Fruit fly (Drosophila melanogaster): ENCODE measurements around the gene unc-13-4A.

Gene unc-13-4A

DNA sequence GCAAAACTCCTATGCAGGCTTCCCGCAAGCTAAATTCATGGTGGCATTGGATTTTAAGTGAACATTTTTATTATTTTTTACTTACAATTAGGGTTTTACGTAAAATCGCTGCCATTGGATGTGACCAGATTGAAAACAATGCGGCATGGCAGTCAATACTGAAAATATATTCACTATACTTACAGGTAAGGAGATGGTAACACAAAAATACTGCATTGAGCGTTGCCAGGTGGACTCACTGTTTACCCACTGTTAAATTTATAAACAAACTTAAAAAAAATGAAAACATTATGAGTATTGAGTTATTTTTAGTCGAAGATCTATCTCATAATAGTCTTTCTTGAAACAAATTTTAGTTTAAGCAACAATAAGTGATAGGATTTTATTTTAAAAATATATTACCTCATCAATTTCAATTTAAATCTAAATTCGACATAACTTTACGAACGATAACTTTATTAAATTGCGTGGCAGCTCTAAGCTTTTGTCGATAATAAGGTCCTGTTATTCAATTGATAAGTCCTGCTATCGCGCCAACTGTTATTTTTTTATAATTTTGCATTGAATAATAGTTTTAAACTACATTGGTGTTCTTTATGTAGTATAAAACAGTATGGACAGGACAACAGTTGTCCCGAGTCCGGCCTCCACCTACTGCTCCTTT, 68.8 kb downstream of the unc-13-4A start, which contains the start of the genes mRpL50 and mei-P22 (continued):
- TF ChIP-seq CG1792 (GFP tag; optimal IDR thresholded peaks at IDR 0.05) (no peak), CG32532 (GFP tag; IDR thresholded peaks at IDR 0.05) (no peak), Bgb (GFP tag; IDR thresholded peaks at IDR 0.05; ENCODE audit: partially characterized antibody) (no peak; the same call in 1 of the 2 replicates), org-1 (GFP tag; optimal IDR thresholded peaks at IDR 0.05) (no peak), CG9609 (GFP tag; optimal IDR thresholded peaks at IDR 0.05) (peak; percentile 5), sim (GFP tag; IDR thresholded peaks at IDR 0.05) (no peak), scrt (GFP tag; optimal IDR thresholded peaks at IDR 0.05) (no peak), corto (GFP tag; optimal IDR thresholded peaks at IDR 0.05) (no peak), PHDP (tag; optimal IDR thresholded peaks at IDR 0.05) (peak; percentile 13), CG1603 (tag; optimal IDR thresholded peaks at IDR 0.05) (peak; percentile 64), HHEX (GFP tag; optimal IDR thresholded peaks at IDR 0.05) (no peak), CG10462 (GFP tag; optimal IDR thresholded peaks at IDR 0.05) (no peak), mirr (GFP tag; optimal IDR thresholded peaks at IDR 0.05) (no peak), ttk (GFP tag; IDR thresholded peaks at IDR 0.05) (no peak), Side (GFP tag; optimal IDR thresholded peaks at IDR 0.05) (no peak), Lhr (GFP tag; optimal IDR thresholded peaks at IDR 0.05) (peak; percentile 54), ro (GFP tag; IDR thresholded peaks at IDR 0.05) (no peak), Med (GFP tag) (peak; percentile 85), CG1602 (GFP tag; optimal IDR thresholded peaks at IDR 0.05) (peak; percentile 5), trh (GFP tag; optimal IDR thresholded peaks at IDR 0.05) (no peak), CoRest (tag; optimal IDR thresholded peaks at IDR 0.05) (peak; percentile 20), sqz (GFP tag; optimal IDR thresholded peaks at IDR 0.05) (no peak), lab (GFP tag; optimal IDR thresholded peaks at IDR 0.05) (no peak), CG9437 (GFP tag; optimal IDR thresholded peaks at IDR 0.05) (peak; percentile 77), row (GFP tag; IDR thresholded peaks at IDR 0.05) (peak; percentile 68), CG4328 (GFP tag; optimal IDR thresholded peaks at IDR 0.05) (no peak), CG15269 (tag; optimal IDR thresholded peaks at IDR 0.05) (no peak), Nf-YC (tag; optimal IDR thresholded peaks at IDR 0.05) (peak; percentile 36), CG17359 (tag; optimal IDR thresholded peaks at IDR 0.05) (no peak), Adf1 (GFP tag; IDR thresholded peaks at IDR 0.05) (no peak), Jarid2 (GFP tag; optimal IDR thresholded peaks at IDR 0.05) (no peak), gem (tag; optimal IDR thresholded peaks at IDR 0.05) (peak; percentile 61), CG11093 (GFP tag; IDR thresholded peaks at IDR 0.05) (no peak), pzg (GFP tag; optimal IDR thresholded peaks at IDR 0.05) (peak; percentile 87), aop (GFP tag; IDR thresholded peaks at IDR 0.05) (no peak), CG12744 (GFP tag; optimal IDR thresholded peaks at IDR 0.05) (no peak), ind (GFP tag; optimal IDR thresholded peaks at IDR 0.05) (no peak), sd (tag; optimal IDR thresholded peaks at IDR 0.05) (no peak), prd (optimal IDR thresholded peaks at IDR 0.05) (no peak), prd (GFP tag; IDR thresholded peaks at IDR 0.05) (no peak), stwl (tag; optimal IDR thresholded peaks at IDR 0.05) (peak; percentile 87), CG4282 (GFP tag; optimal IDR thresholded peaks at IDR 0.05) (no peak), CG17829 (tag; optimal IDR thresholded peaks at IDR 0.05) (peak; percentile 42), Bteb2 (GFP tag; optimal IDR thresholded peaks at IDR 0.05) (peak; percentile 41), CG6791 (GFP tag; IDR thresholded peaks at IDR 0.05; ENCODE audit: partially characterized antibody) (0 out of 3 replicates have a peak, but pooled peaks have one; percentile 38), Atf6 (GFP tag; IDR thresholded peaks at IDR 0.05) (no peak), CG17328 (GFP tag; IDR thresholded peaks at IDR 0.05) (no peak), slbo (GFP tag; IDR thresholded peaks at IDR 0.05) (no peak; the same call in 1 of the 2 replicates), CG2199 (GFP tag; IDR thresholded peaks at IDR 0.05) (no peak), CG7928 (GFP tag; optimal IDR thresholded peaks at IDR 0.05) (no peak), toy (GFP tag; IDR thresholded peaks at IDR 0.05) (no peak)
